Worm (Caenorhabditis elegans) whole organism, L2 larva: Measurements from ENCODE around the gene marg-1.

ENCODE experiments used
- C34F6.9 ChIP-seq: fragments of 150-350 bp; optimal IDR thresholded peaks from 2 replicates; lab custom pipeline; 2014; ENCODE audit warnings: missing biosample characterization, missing genetic modification characterization
- Y55F3AM.14 ChIP-seq: fragments of 200-800 bp; sonication (Bioruptor generic); optimal IDR thresholded peaks from 2 replicates; lab custom pipeline; 2018; ENCODE audit warnings: mild to moderate bottlenecking, missing genetic modification characterization, missing compliant biosample characterization
- ZK546.5 ChIP-seq: sonication (generic microtip); optimal IDR thresholded peaks from 2 replicates; lab custom pipeline; 2017; ENCODE audit warnings: missing biosample characterization, missing genetic modification characterization
- alr-1 ChIP-seq: fragments of 150-350 bp; optimal IDR thresholded peaks from 2 replicates; lab custom pipeline; 2014; ENCODE audit warnings: missing biosample characterization, missing genetic modification characterization
- ama-1 ChIP-seq: fragments of 150-350 bp; optimal IDR thresholded peaks from 2 replicates; lab custom pipeline; 2018; ENCODE audit warnings: inconsistent platforms
- blmp-1 ChIP-seq: sonication (generic microtip); optimal IDR thresholded peaks from 2 replicates; lab custom pipeline; 2017; ENCODE audit warnings: missing genetic modification characterization, mild to moderate bottlenecking, missing compliant biosample characterization, antibody characterized with exemption, moderate library complexity; ENCODE audit not compliant: insufficient read depth
- ceh-16 ChIP-seq: fragments of 150-350 bp; optimal IDR thresholded peaks from 2 replicates; lab custom pipeline; 2014; ENCODE audit warnings: missing biosample characterization, missing genetic modification characterization
- ceh-82 ChIP-seq: fragments of 150-350 bp; optimal IDR thresholded peaks from 2 replicates; lab custom pipeline; 2014; ENCODE audit warnings: missing biosample characterization, missing genetic modification characterization
- crh-2 ChIP-seq: sonication (generic microtip); optimal IDR thresholded peaks from 2 replicates; lab custom pipeline; 2017; ENCODE audit warnings: missing biosample characterization, missing genetic modification characterization
- dmd-4 ChIP-seq: sonication (generic microtip); optimal IDR thresholded peaks from 2 replicates; lab custom pipeline; 2017; ENCODE audit warnings: missing biosample characterization, missing genetic modification characterization
- elt-1 ChIP-seq: fragments of 150-350 bp; optimal IDR thresholded peaks from 2 replicates; lab custom pipeline; 2014; ENCODE audit warnings: missing biosample characterization, missing genetic modification characterization
- elt-3 ChIP-seq: sonication (generic microtip); optimal IDR thresholded peaks from 2 replicates; lab custom pipeline; 2017; ENCODE audit warnings: missing biosample characterization, missing genetic modification characterization
- fos-1 ChIP-seq: fragments of 150-350 bp; optimal IDR thresholded peaks from 2 replicates; lab custom pipeline; 2014; ENCODE audit warnings: missing biosample characterization, missing genetic modification characterization
- gmeb-1 ChIP-seq: fragments of 150-350 bp; optimal IDR thresholded peaks from 2 replicates; lab custom pipeline; 2014; ENCODE audit warnings: missing biosample characterization, missing genetic modification characterization
- lin-13 ChIP-seq: fragments of 150-350 bp; optimal IDR thresholded peaks from 2 replicates; lab custom pipeline; 2014; ENCODE audit warnings: missing biosample characterization, missing genetic modification reagents, missing genetic modification characterization
- lin-39 ChIP-seq: fragments of 150-350 bp; optimal IDR thresholded peaks from 2 replicates; lab custom pipeline; 2014; ENCODE audit warnings: missing biosample characterization, missing genetic modification reagents, missing genetic modification characterization
- lsy-2 ChIP-seq, 2 experiments: fragments of 150-350 bp in 1 of 2; sonication (generic microtip) in 1 of 2; optimal IDR thresholded peaks; 2 replicates each; lab custom pipeline; 2014 to 2017; ENCODE audit warnings: missing biosample characterization in 2 of 2, missing genetic modification characterization in 2 of 2
- mab-5 ChIP-seq: fragments of 150-350 bp; optimal IDR thresholded peaks from 2 replicates; lab custom pipeline; 2014; ENCODE audit warnings: missing biosample characterization, missing genetic modification characterization
- mbf-1 ChIP-seq: sonication (generic microtip); optimal IDR thresholded peaks from 2 replicates; lab custom pipeline; 2017; ENCODE audit warnings: missing biosample characterization, missing genetic modification characterization
- mdl-1 ChIP-seq, 2 experiments: fragments of 150-350 bp in 1 of 2; sonication (generic microtip) in 1 of 2; optimal IDR thresholded peaks; 2 replicates each; lab custom pipeline; 2017; ENCODE audit warnings: missing biosample characterization in 2 of 2, missing genetic modification characterization in 2 of 2
- nhr-10 ChIP-seq: sonication (generic microtip); optimal IDR thresholded peaks from 2 replicates; lab custom pipeline; 2017; ENCODE audit warnings: missing biosample characterization, missing genetic modification characterization
- nhr-11 ChIP-seq: fragments of 150-350 bp; optimal IDR thresholded peaks from 2 replicates; lab custom pipeline; 2014; ENCODE audit warnings: missing biosample characterization, missing genetic modification characterization
- nhr-12 ChIP-seq: fragments of 150-350 bp; optimal IDR thresholded peaks from 2 replicates; lab custom pipeline; 2014; ENCODE audit warnings: missing biosample characterization, missing genetic modification characterization
- nhr-21 ChIP-seq: fragments of 150-350 bp; optimal IDR thresholded peaks from 2 replicates; lab custom pipeline; 2014; ENCODE audit warnings: missing biosample characterization, missing genetic modification characterization
- nhr-23 ChIP-seq: fragments of 150-350 bp; optimal IDR thresholded peaks from 2 replicates; lab custom pipeline; 2014; ENCODE audit warnings: missing biosample characterization, missing genetic modification reagents, missing genetic modification characterization
- nhr-237 ChIP-seq: fragments of 150-350 bp; optimal IDR thresholded peaks from 2 replicates; lab custom pipeline; 2014; ENCODE audit warnings: missing biosample characterization, missing genetic modification characterization
- nhr-25 ChIP-seq: fragments of 150-350 bp; sonication (generic microtip); optimal IDR thresholded peaks from 3 replicates; lab custom pipeline; 2014; ENCODE audit warnings: missing biosample characterization, missing genetic modification characterization
- nhr-6 ChIP-seq: fragments of 150-350 bp; optimal IDR thresholded peaks from 2 replicates; lab custom pipeline; 2014; ENCODE audit warnings: missing biosample characterization, missing genetic modification characterization
- nhr-77 ChIP-seq: fragments of 150-350 bp; optimal IDR thresholded peaks from 2 replicates; lab custom pipeline; 2014; ENCODE audit warnings: missing biosample characterization, missing genetic modification characterization
- peb-1 ChIP-seq: fragments of 150-350 bp; optimal IDR thresholded peaks from 2 replicates; lab custom pipeline; 2014; ENCODE audit warnings: missing biosample characterization, missing genetic modification characterization
- skn-1 ChIP-seq: sonication (generic microtip); optimal IDR thresholded peaks from 2 replicates; lab custom pipeline; 2017; ENCODE audit warnings: missing biosample characterization, missing genetic modification characterization
- sma-3 ChIP-seq: sonication (generic microtip); optimal IDR thresholded peaks from 2 replicates; lab custom pipeline; 2016; ENCODE audit warnings: missing genetic modification reagents, missing genetic modification characterization, missing compliant biosample characterization
- sma-9 ChIP-seq, 2 experiments: fragments of 150-350 bp in 1 of 2; sonication (generic microtip) in 1 of 2; optimal IDR thresholded peaks; 2 replicates each; lab custom pipeline; 2014 to 2016; ENCODE audit warnings: missing genetic modification characterization in 2 of 2, mild to moderate bottlenecking in 1 of 2, missing biosample characterization in 1 of 2, missing compliant biosample characterization in 1 of 2, missing genetic modification reagents in 1 of 2, moderate library complexity in 1 of 2
- snpc-4 ChIP-seq: fragments of 150-350 bp; optimal IDR thresholded peaks from 2 replicates; lab custom pipeline; 2014; ENCODE audit warnings: missing biosample characterization, missing genetic modification characterization
- unc-39 ChIP-seq: fragments of 150-350 bp; optimal IDR thresholded peaks from 2 replicates; lab custom pipeline; 2014; ENCODE audit warnings: missing biosample characterization, missing genetic modification characterization
- unc-55 ChIP-seq: fragments of 150-350 bp; sonication (generic microtip); optimal IDR thresholded peaks from 3 replicates; lab custom pipeline; 2014; ENCODE audit warnings: missing biosample characterization, missing genetic modification reagents, missing genetic modification characterization
- unc-62 ChIP-seq: fragments of 150-350 bp; optimal IDR thresholded peaks from 2 replicates; lab custom pipeline; 2014; ENCODE audit warnings: missing biosample characterization, missing genetic modification reagents, missing genetic modification characterization
- zag-1 ChIP-seq: fragments of 150-350 bp; optimal IDR thresholded peaks from 2 replicates; lab custom pipeline; 2014; ENCODE audit warnings: missing biosample characterization, missing genetic modification characterization
- ztf-1 ChIP-seq: fragments of 200-800 bp; sonication (Bioruptor generic); conservative IDR thresholded peaks from 2 replicates; pipeline ENCODE4 v1.3.6; 2022; ENCODE audit warnings: missing genetic modification characterization, missing compliant biosample characterization
- ztf-11 ChIP-seq: sonication (generic microtip); optimal IDR thresholded peaks from 2 replicates; lab custom pipeline; 2017; ENCODE audit warnings: missing biosample characterization, missing genetic modification characterization
- ztf-4 ChIP-seq: fragments of 150-350 bp; optimal IDR thresholded peaks from 2 replicates; lab custom pipeline; 2014; ENCODE audit warnings: missing biosample characterization, missing genetic modification characterization

The marg-1 gene

DNA sequence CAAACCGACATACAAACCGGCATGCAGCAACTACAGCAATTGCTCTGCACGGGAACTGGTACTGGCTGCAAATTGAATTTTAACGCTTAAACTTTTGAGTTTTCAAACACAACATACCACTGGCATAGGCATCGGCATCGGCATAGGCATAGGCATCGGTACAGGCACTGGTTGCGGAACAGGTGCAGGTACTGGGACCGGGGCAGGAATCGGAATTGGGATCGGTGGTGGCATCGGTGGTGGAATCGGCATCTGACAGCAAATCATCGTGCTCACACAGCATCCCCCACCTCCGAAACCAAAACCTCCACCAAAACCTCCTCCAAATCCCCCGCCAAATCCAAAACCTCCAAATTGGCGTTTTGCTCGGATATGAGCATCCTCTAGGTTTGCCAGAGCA lies 13.2 kb upstream of the marg-1 start:
- no peak for TF ChIP-seq elt-3
- TF ChIP-seq Y55F3AM.14, result no peak
- TF ChIP-seq sma-3 (GFP tag; lab: Kevin White, UChicago), result no peak
- no peak for TF ChIP-seq nhr-21
- no peak for TF ChIP-seq snpc-4 (tag; lab: Kevin White, UChicago)
- no peak for TF ChIP-seq nhr-10 (tag; lab: Kevin White, UChicago)
- no peak for TF ChIP-seq skn-1 (tag; lab: Kevin White, UChicago)
- no peak for TF ChIP-seq sma-9 (GFP tag; optimal IDR thresholded peaks at IDR 0.05; lab: Kevin White, UChicago)
- no peak for TF ChIP-seq sma-9 (tag; optimal IDR thresholded peaks at IDR 0.05; lab: Kevin White, UChicago)
- TF ChIP-seq nhr-12, result no peak
- no peak for TF ChIP-seq ZK546.5 (tag; lab: Kevin White, UChicago)
- TF ChIP-seq ztf-11, result no peak
- TF ChIP-seq ztf-4 (tag; lab: Kevin White, UChicago), result no peak
- TF ChIP-seq nhr-6, result no peak
- no peak for TF ChIP-seq ceh-82
- no peak for TF ChIP-seq mbf-1 (tag; lab: Kevin White, UChicago)
- no peak for TF ChIP-seq ztf-1 (GFP tag; lab: Robert Waterston, UW)
- TF ChIP-seq nhr-77 (tag; lab: Kevin White, UChicago), result no peak
- no peak for TF ChIP-seq nhr-11 (tag; lab: Kevin White, UChicago)
- no peak for TF ChIP-seq unc-55 (GFP tag; lab: Kevin White, UChicago)
- no peak for TF ChIP-seq C34F6.9 (tag; lab: Kevin White, UChicago)
- TF ChIP-seq, all 48 proteins: peak for 0

DNA sequence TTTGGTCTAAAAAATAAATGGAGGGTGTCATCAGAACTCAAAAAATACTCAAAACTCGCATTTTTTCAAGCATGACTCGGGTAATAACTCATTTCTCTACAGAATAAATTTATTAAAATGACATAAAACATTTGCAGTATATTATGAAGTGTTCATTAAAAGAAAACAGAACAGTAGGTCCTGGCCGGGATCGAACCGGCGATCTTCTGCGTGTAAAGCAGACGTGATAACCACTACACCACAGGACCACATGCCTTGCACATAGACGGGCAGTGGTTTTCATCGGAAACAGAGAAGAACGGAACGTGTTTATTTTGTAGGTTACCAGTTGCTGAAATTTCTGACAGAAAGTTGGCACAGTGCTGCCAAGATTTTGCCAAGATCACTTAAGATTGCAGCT lies 12.4 kb upstream of the marg-1 start:
- TF ChIP-seq sma-3 (GFP tag; lab: Kevin White, UChicago), result peak; percentile 37
- TF ChIP-seq fos-1 (tag; lab: Kevin White, UChicago), result peak; percentile 14
- TF ChIP-seq mab-5 (tag; lab: Kevin White, UChicago), result no peak
- TF ChIP-seq, all 48 proteins: peak for 2

DNA sequence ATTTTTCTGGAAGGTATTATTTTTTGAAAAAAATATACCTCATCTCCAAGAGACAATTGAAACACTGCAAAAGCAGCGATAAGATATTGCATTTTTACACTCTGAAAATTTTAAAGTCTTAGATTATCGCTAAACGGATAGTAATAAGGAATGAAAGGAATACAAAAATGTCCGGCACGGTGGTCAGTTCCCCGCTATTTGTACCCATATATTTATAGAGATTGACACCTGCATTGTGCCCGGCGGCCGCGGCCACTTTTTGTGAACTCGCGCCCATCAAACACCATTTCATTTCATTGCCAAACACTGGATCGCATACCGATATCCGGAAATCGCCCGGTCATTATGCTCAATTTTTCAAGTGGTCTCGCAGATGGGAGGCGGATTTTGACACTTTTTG lies 11.8 kb upstream of the marg-1 start, which contains the start of gene idpp-5:
idpp-5 (minus strand) TSS at position 101 of the 400 bp plus-strand sequence.
- TF ChIP-seq nhr-6 (no peak), ZK546.5 (tag; lab: Kevin White, UChicago) (no peak), ceh-82 (no peak), mbf-1 (tag; lab: Kevin White, UChicago) (no peak), unc-55 (GFP tag; lab: Kevin White, UChicago) (no peak), elt-1 (tag; lab: Kevin White, UChicago) (no peak)

DNA sequence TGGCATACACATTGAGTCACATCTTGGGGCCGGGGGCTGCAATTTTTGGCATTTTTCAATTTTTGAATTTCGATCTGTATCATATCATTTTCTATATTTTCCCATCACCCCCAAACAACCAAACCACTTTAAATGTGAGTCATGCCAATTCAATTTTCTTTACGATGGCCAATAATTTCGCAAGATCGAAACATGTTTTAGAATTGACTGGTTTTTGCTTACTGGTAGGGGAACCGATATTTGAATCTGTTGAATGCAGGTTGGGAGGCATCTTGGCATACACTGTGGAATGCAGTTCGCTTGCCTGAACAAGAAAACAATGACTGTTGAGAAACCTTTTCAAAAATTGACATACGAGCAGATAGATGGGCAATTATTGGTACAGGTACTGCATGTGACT lies 10.2 kb upstream of the marg-1 start:
- TF ChIP-seq crh-2 (tag; lab: Kevin White, UChicago), result no peak
- no peak for TF ChIP-seq nhr-10 (tag; lab: Kevin White, UChicago)
- TF ChIP-seq ztf-1 (GFP tag; lab: Robert Waterston, UW), result no peak
- TF ChIP-seq alr-1, result no peak
- no peak for TF ChIP-seq elt-1 (tag; lab: Kevin White, UChicago)
- TF ChIP-seq unc-55 (GFP tag; lab: Kevin White, UChicago), result no peak
- no peak for TF ChIP-seq lin-39 (tag; lab: Kevin White, UChicago)
- no peak for TF ChIP-seq zag-1 (tag; lab: Kevin White, UChicago)
- TF ChIP-seq nhr-11 (tag; lab: Kevin White, UChicago), result no peak
- TF ChIP-seq ceh-82, result no peak
- no peak for TF ChIP-seq ztf-4 (tag; lab: Kevin White, UChicago)
- TF ChIP-seq nhr-25 (tag; lab: Kevin White, UChicago), result no peak
- TF ChIP-seq nhr-23 (tag; lab: Kevin White, UChicago), result no peak
- TF ChIP-seq Y55F3AM.14, result no peak
- TF ChIP-seq nhr-12, result no peak
- TF ChIP-seq nhr-237 (tag; lab: Kevin White, UChicago), result no peak
- no peak for TF ChIP-seq ama-1 (lab: Kevin White, UChicago)
- TF ChIP-seq blmp-1 (tag; lab: Kevin White, UChicago), result no peak
- TF ChIP-seq mbf-1 (tag; lab: Kevin White, UChicago), result no peak
- TF ChIP-seq, all 48 proteins: peak for 0

DNA sequence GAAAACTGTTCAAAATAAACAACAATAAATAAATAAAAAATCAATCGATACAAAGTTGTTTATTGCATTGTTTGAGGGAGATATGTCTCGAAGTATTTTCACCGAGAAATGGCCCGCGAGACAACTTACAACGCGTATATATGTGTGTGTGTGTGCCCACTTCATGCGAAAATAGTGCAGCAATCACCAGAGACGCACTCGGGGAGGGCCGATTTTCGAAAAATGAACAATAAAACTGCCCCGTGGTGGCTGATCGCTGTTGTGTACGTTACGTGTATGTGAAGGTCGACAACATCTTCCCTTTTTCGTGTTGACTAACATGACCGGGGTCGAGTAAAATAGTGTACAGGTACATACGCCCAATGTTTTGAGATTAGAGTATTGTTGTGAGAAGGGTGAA lies 7.5 kb upstream of the marg-1 start:
- TF ChIP-seq blmp-1 (tag; lab: Kevin White, UChicago) (no peak), ceh-16 (tag; lab: Kevin White, UChicago) (peak; percentile 52), mab-5 (tag; lab: Kevin White, UChicago) (no peak), unc-62 (GFP tag; lab: Kevin White, UChicago) (no peak), ama-1 (lab: Kevin White, UChicago) (peak; percentile 92), nhr-21 (peak; percentile 67), lin-39 (tag; lab: Kevin White, UChicago) (no peak), unc-39 (tag; lab: Kevin White, UChicago) (no peak), ztf-1 (GFP tag; lab: Robert Waterston, UW) (no peak), nhr-12 (no peak), fos-1 (tag; lab: Kevin White, UChicago) (peak; percentile 32), crh-2 (tag; lab: Kevin White, UChicago) (peak; percentile 74), mbf-1 (tag; lab: Kevin White, UChicago) (no peak), Y55F3AM.14 (no peak), peb-1 (tag; lab: Kevin White, UChicago) (no peak), alr-1 (no peak), dmd-4 (tag; lab: Kevin White, UChicago) (no peak), lsy-2 (tag; optimal IDR thresholded peaks at IDR 0.05; lab: Kevin White, UChicago) (peak in 1 of 2 experiments; percentile 68), gmeb-1 (tag; lab: Kevin White, UChicago) (peak; percentile 5), mdl-1 (tag; optimal IDR thresholded peaks at IDR 0.05; lab: Kevin White, UChicago) (peak in 1 of 2 experiments; percentile 13), nhr-6 (peak; percentile 61), ZK546.5 (tag; lab: Kevin White, UChicago) (no peak), nhr-237 (tag; lab: Kevin White, UChicago) (no peak), lin-13 (GFP tag; lab: Kevin White, UChicago) (no peak), unc-55 (GFP tag; lab: Kevin White, UChicago) (no peak), nhr-77 (tag; lab: Kevin White, UChicago) (no peak), nhr-25 (tag; lab: Kevin White, UChicago) (peak; percentile 93), elt-1 (tag; lab: Kevin White, UChicago) (no peak)
